Fruit fly (Drosophila melanogaster) whole organism, wandering third instar larva: ENCODE results near the gene ckd.

Experiments used
- Abd-B ChIP-seq: fragments of >200 bp; optimal IDR thresholded peaks from 2 replicates; lab custom pipeline; 2017; ENCODE audit warnings: missing biosample characterization, missing genetic modification characterization
- CG9705 ChIP-seq: fragments of 200-800 bp; sonication (Bioruptor generic); optimal IDR thresholded peaks from 2 replicates; lab custom pipeline; 2018; ENCODE audit warnings: missing biosample characterization, mild to moderate bottlenecking, missing genetic modification characterization
- CrebA ChIP-seq: fragments of 200-800 bp; sonication (Bioruptor generic); optimal IDR thresholded peaks from 2 replicates; lab custom pipeline; 2016; ENCODE audit warnings: missing biosample characterization, mild to moderate bottlenecking, missing genetic modification characterization, borderline replicate concordance
- Dfd ChIP-seq: fragments of >200 bp; optimal IDR thresholded peaks from 2 replicates; lab custom pipeline; 2017; ENCODE audit warnings: missing biosample characterization, missing genetic modification characterization
- Dif ChIP-seq: fragments of 200-275, 200-300 bp; sonication (Bioruptor generic); optimal IDR thresholded peaks from 2 replicates; lab custom pipeline; 2018; ENCODE audit warnings: missing biosample characterization, missing genetic modification characterization; ENCODE audit not compliant: partially characterized antibody
- HLH106 ChIP-seq: fragments of 200-800 bp; optimal IDR thresholded peaks from 3 replicates; lab custom pipeline; 2019; ENCODE audit warnings: missing biosample characterization, mild to moderate bottlenecking, missing genetic modification characterization, moderate library complexity
- Hnf4 ChIP-seq: fragments of 200-800 bp; sonication (Bioruptor generic); optimal IDR thresholded peaks from 2 replicates; lab custom pipeline; 2016; ENCODE audit warnings: missing biosample characterization, mild to moderate bottlenecking, missing genetic modification characterization
- Hr78 ChIP-seq: fragments of >200 bp; optimal IDR thresholded peaks from 2 replicates; lab custom pipeline; 2017; ENCODE audit warnings: missing biosample characterization, missing genetic modification characterization
- Hr83 ChIP-seq: fragments of 200-300 bp; sonication (Bioruptor generic); optimal IDR thresholded peaks from 2 replicates; lab custom pipeline; 2016; ENCODE audit warnings: missing biosample characterization, mild to moderate bottlenecking, missing genetic modification characterization, moderate library complexity; ENCODE audit not compliant: poor library complexity, severe bottlenecking
- Jra ChIP-seq: sonication (Bioruptor generic); optimal IDR thresholded peaks from 2 replicates; lab custom pipeline; 2016; ENCODE audit warnings: missing biosample characterization, missing genetic modification characterization
- Mio ChIP-seq: sonication (Bioruptor generic); optimal IDR thresholded peaks from 2 replicates; lab custom pipeline; 2016; ENCODE audit warnings: missing biosample characterization, missing genetic modification characterization
- Myc ChIP-seq: fragments of >200 bp; optimal IDR thresholded peaks from 2 replicates; lab custom pipeline; 2017
- OdsH ChIP-seq: fragments of 200-800 bp; sonication (Bioruptor generic); optimal IDR thresholded peaks from 2 replicates; lab custom pipeline; 2016; ENCODE audit warnings: missing biosample characterization, mild to moderate bottlenecking, missing genetic modification characterization
- Rel ChIP-seq, 2 experiments: fragments of 200-800 bp; sonication (Bioruptor generic) in 1 of 2; optimal IDR thresholded peaks; 2 replicates in 1 of 2; 3 replicates in 1 of 2; lab custom pipeline; 2016 to 2019; ENCODE audit warnings: mild to moderate bottlenecking in 2 of 2, missing biosample characterization in 2 of 2, missing genetic modification characterization in 2 of 2, moderate library complexity in 1 of 2
- Sp1 ChIP-seq: fragments of 200-800 bp; sonication (Bioruptor generic); optimal IDR thresholded peaks from 3 replicates; lab custom pipeline; 2019; ENCODE audit warnings: missing biosample characterization, mild to moderate bottlenecking, missing genetic modification characterization, moderate library complexity
- Vsx2 ChIP-seq: fragments of 200-300, 225-300 bp; sonication (Bioruptor generic); optimal IDR thresholded peaks from 2 replicates; lab custom pipeline; 2018; ENCODE audit warnings: missing biosample characterization, missing genetic modification characterization; ENCODE audit not compliant: partially characterized antibody
- br ChIP-seq: fragments of 200-800 bp; sonication (Bioruptor generic); optimal IDR thresholded peaks from 2 replicates; lab custom pipeline; 2016; ENCODE audit warnings: missing biosample characterization, missing genetic modification characterization
- dl ChIP-seq, 2 experiments: fragments of 175-275, 200-275 bp in 1 of 2; fragments of 200-275 bp in 1 of 2; sonication (Bioruptor generic); optimal IDR thresholded peaks; lab custom pipeline; 2018; ENCODE audit warnings: mild to moderate bottlenecking in 2 of 2, missing biosample characterization in 2 of 2, missing genetic modification characterization in 2 of 2, moderate library complexity in 2 of 2; ENCODE audit not compliant: partially characterized antibody in 2 of 2, insufficient read depth in 1 of 2
- dmrt93B ChIP-seq: fragments of 200-800 bp; sonication (Bioruptor generic); optimal IDR thresholded peaks from 2 replicates; lab custom pipeline; 2018; ENCODE audit warnings: missing biosample characterization, mild to moderate bottlenecking, missing genetic modification characterization
- dsf ChIP-seq: sonication (Bioruptor generic); optimal IDR thresholded peaks from 2 replicates; lab custom pipeline; 2016; ENCODE audit warnings: missing biosample characterization, missing genetic modification characterization, borderline replicate concordance
- foxo ChIP-seq, 2 experiments: fragments of 200-800 bp; sonication (Bioruptor generic); optimal IDR thresholded peaks; 2 replicates in 1 of 2; 3 replicates in 1 of 2; lab custom pipeline; 2016 to 2017; ENCODE audit warnings: missing biosample characterization in 2 of 2, missing genetic modification characterization in 2 of 2
- fru ChIP-seq: fragments of 200-800 bp; sonication (Bioruptor generic); optimal IDR thresholded peaks from 3 replicates; lab custom pipeline; 2016; ENCODE audit warnings: missing biosample characterization, mild to moderate bottlenecking, missing genetic modification characterization
- h ChIP-seq: fragments of 200-800 bp; sonication (Bioruptor generic); optimal IDR thresholded peaks from 3 replicates; lab custom pipeline; 2016; ENCODE audit warnings: missing biosample characterization, mild to moderate bottlenecking, missing genetic modification characterization
- jim ChIP-seq: fragments of 175-275, 200-325 bp; sonication (Bioruptor generic); optimal IDR thresholded peaks from 2 replicates; lab custom pipeline; 2016; ENCODE audit warnings: missing biosample characterization, mild to moderate bottlenecking, missing genetic modification characterization
- lola ChIP-seq: fragments of >200 bp; optimal IDR thresholded peaks from 2 replicates; lab custom pipeline; 2017; ENCODE audit warnings: missing biosample characterization, missing genetic modification characterization
- pan ChIP-seq: fragments of >200 bp; optimal IDR thresholded peaks from 2 replicates; lab custom pipeline; 2017
- psq ChIP-seq: fragments of 200-800 bp; sonication (Bioruptor generic); optimal IDR thresholded peaks from 3 replicates; lab custom pipeline; 2017; ENCODE audit warnings: missing biosample characterization, mild to moderate bottlenecking, missing genetic modification characterization, moderate library complexity
- rgr ChIP-seq: fragments of 200-800 bp; sonication (Bioruptor generic); optimal IDR thresholded peaks from 3 replicates; lab custom pipeline; 2016; ENCODE audit warnings: missing biosample characterization, mild to moderate bottlenecking, missing genetic modification characterization
- sage ChIP-seq: fragments of 200-800 bp; sonication (Bioruptor generic); optimal IDR thresholded peaks from 2 replicates; lab custom pipeline; 2016; ENCODE audit warnings: missing biosample characterization, mild to moderate bottlenecking, missing genetic modification characterization
- tai ChIP-seq: sonication (Bioruptor generic); optimal IDR thresholded peaks from 2 replicates; lab custom pipeline; 2016; ENCODE audit warnings: missing biosample characterization, missing genetic modification characterization
- usp ChIP-seq: fragments of >200 bp; optimal IDR thresholded peaks from 2 replicates; lab custom pipeline; 2017; ENCODE audit warnings: missing biosample characterization, missing genetic modification characterization
- woc ChIP-seq: sonication (Bioruptor generic); optimal IDR thresholded peaks from 2 replicates; lab custom pipeline; 2016; ENCODE audit warnings: missing biosample characterization, mild to moderate bottlenecking, missing genetic modification characterization

The ckd gene

DNA sequence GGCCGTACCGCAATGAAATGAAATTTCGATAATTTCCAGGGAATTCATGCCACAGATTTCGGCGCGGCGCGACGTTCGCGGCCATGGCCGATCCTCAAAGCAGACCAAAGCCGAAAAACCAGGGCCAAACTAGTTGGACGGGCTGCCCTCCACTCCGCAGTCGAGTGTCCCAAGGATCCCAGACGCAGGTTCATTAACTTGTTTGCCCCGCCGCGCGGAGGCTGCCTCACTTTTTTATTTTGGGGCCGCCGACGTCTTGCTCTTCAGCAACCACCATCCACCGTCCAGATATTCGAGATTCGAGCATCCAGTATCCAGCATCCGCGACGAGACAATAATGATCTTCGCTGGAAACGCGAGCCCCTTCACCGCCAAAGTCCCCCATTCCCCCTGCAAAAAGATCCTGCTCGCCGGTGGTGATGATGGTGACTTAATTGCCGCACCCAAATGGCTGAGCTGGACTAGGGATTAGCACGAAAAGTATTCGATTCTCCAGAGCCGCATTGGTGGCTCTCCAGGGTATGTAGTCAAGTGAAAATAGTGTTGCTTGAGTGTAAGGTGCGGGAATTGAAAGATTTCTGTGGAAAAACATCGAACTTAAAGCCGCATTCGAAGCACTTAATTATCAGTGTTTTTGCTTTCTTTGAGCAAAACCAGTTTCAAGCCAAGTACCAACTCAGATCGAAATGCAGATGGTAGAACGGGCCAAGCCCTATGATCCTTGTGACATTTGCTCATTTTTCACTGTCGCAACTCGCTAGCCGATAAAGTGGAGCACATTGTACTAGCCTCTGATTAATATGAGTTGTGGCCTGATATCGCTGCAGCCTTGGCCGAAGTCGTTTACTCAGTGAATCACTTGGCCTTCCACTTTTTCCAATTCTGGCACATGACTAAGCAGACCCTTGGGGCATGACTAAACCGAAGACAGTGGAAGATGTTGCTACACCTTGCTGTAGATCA lies 15.3 kb upstream of the ckd start:
- TF ChIP-seq Dfd (GFP tag; lab: Kevin White, UChicago) (no peak), pan (lab: Kevin White, UChicago) (no peak), usp (no peak), dl (GFP tag; optimal IDR thresholded peaks at IDR 0.05; lab: Kevin White, UChicago; ENCODE audit: insufficient read depth in 1 of 2, partially characterized antibody in 2 of 2) (peak in 1 of 2 experiments; percentile 52), fru (GFP tag; lab: Kevin White, UChicago) (peak; percentile 65), HLH106 (no peak), dmrt93B (GFP tag; lab: Kevin White, UChicago) (no peak), woc (GFP tag; lab: Kevin White, UChicago) (no peak), Dif (peak; percentile 76), sage (GFP tag; lab: Kevin White, UChicago) (no peak), Jra (peak; percentile 8), OdsH (GFP tag; lab: Kevin White, UChicago) (no peak), Sp1 (GFP tag; lab: Kevin White, UChicago) (peak; percentile 12), psq (GFP tag; lab: Kevin White, UChicago) (peak; percentile 55), br (GFP tag; lab: Kevin White, UChicago) (peak; percentile 22), lola (no peak), jim (GFP tag; lab: Kevin White, UChicago) (peak; percentile 68), CrebA (GFP tag; lab: Kevin White, UChicago) (peak; percentile 44)

DNA sequence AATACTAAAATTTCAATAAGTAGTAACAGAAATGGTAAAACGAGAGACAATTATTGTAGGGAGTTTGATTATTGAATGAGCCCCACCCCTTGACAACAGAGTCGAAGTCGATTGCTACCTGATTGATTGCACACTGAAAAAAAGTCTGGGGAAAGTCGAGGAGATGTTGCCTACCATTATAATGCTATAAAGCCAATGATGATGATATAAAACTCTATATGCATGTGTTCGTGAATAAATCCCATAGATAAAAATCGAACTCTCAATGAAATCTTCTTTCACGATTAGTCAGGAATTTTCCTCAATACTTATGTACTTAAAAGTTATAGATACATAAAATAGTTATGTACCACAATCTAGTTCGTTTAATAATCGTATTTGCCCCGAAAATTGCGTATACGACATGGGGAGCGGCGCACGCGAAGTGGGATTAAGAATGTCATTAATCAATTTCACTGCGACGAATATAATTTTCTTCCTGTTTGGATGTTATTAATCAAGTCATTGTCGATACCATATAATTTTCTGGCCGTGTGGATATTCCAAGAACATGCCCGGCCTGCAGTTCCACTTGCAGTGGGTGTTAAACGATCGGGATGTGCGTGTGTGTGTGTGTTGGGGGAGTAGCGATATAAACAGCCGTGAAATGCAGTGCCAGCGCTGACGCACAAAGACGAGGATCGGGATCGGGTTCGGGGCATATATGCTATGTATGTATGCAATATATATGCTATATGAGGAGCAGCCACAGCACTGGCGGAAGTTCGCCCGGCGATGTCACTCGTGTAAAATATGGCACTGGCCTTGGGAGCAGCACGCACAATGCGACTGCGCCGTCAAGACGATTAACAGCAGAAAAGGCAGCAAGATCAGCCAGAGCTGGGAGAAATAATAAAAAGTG lies 13.2 kb upstream of the ckd start, which contains the start of gene CG12078:
CG12078 (minus strand) TSS at position 51 of the 901 bp plus-strand sequence.
- no peak for TF ChIP-seq Rel (GFP tag; optimal IDR thresholded peaks at IDR 0.05; lab: Kevin White, UChicago)
- no peak for TF ChIP-seq Rel (tag; optimal IDR thresholded peaks at IDR 0.05; lab: Kevin White, UChicago)
- no peak for TF ChIP-seq lola
- peak; percentile 9 for TF ChIP-seq tai (GFP tag; lab: Kevin White, UChicago)
- no peak for TF ChIP-seq Hr78 (GFP tag; lab: Kevin White, UChicago)
- TF ChIP-seq Myc = no peak
- no peak for TF ChIP-seq Vsx2 (GFP tag; lab: Kevin White, UChicago)
- TF ChIP-seq CrebA (GFP tag; lab: Kevin White, UChicago) = no peak
- TF ChIP-seq CG9705 (GFP tag; lab: Kevin White, UChicago) = no peak
- TF ChIP-seq Hr83 (GFP tag; lab: Kevin White, UChicago) = peak; percentile 21
- TF ChIP-seq Hnf4 (GFP tag; lab: Kevin White, UChicago) = no peak
- peak in 1 of 2 experiments; percentile 25 for TF ChIP-seq foxo (GFP tag; optimal IDR thresholded peaks at IDR 0.05; lab: Kevin White, UChicago)
- no peak for TF ChIP-seq Dif
- no peak for TF ChIP-seq OdsH (GFP tag; lab: Kevin White, UChicago)
- no peak for TF ChIP-seq Abd-B
- no peak for TF ChIP-seq sage (GFP tag; lab: Kevin White, UChicago)
- no peak for TF ChIP-seq h (GFP tag; lab: Kevin White, UChicago)
- TF ChIP-seq fru (GFP tag; lab: Kevin White, UChicago) = peak; percentile 2
- TF ChIP-seq Dfd (GFP tag; lab: Kevin White, UChicago) = no peak
- no peak for TF ChIP-seq pan (lab: Kevin White, UChicago)
- no peak for TF ChIP-seq HLH106
- no peak for TF ChIP-seq psq (GFP tag; lab: Kevin White, UChicago)
- TF ChIP-seq Mio (GFP tag; lab: Kevin White, UChicago) = no peak
- TF ChIP-seq jim (GFP tag; lab: Kevin White, UChicago) = no peak
- TF ChIP-seq Sp1 (GFP tag; lab: Kevin White, UChicago) = no peak
- TF ChIP-seq dsf (GFP tag; lab: Kevin White, UChicago) = no peak
- TF ChIP-seq usp = no peak
- no peak for TF ChIP-seq rgr (GFP tag; lab: Kevin White, UChicago)
